Worm (Caenorhabditis elegans): ENCODE measurements around the gene F53A2.1.
A peak's percentile ranks its signal among the peaks of the same experiment; 100 is the strongest.
"Not testable (repeated sequence)": the region's sequence is repeated elsewhere in the genome, so short reads cannot be mapped to it uniquely, and the experiment has no call there.

Gene F53A2.1

ce11 chrIII:13298722-13299431, 25.8 kb downstream of the F53A2.1 start, which contains the start of gene pgm-2 (continued):
- TF ChIP-seq unc-62 (GFP tag; optimal IDR thresholded peaks at IDR 0.05): no peak

DNA sequence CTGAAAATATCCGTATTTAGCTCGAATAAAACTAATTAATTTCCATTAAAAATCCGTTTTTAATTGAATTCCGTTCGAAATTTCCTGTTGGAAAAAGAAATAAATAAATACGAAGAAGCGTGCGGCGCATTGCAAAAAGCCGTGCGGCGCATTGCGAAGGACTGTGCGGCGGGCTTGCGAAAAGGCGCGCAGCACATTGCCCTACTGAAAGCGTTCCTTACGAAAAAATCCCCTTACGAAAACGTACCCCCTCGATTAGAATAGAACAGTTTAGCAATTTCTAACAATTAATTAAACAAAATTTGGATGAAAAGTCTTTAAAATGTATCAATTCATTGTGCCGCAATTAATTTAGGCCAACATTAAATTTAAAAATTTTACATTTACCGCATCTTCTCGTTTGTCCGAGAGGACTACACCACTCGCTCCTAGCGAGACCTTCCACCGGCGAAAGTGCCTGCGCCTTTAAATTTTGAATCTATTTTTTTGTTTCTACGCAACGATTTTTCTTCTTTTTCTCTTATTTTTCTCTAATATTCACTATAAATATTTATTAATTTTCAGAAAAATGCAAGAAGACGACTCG, 28.3 kb downstream of the F53A2.1 start, which contains the start of gene npp-18:
Gene npp-18 (plus strand): TSS at position 565 of the 586 bp plus-strand sequence.
- 0 out of 2 replicates have a peak, but pooled peaks have one; percentile 26 for TF ChIP-seq ceh-40 (GFP tag; IDR thresholded peaks at IDR 0.05)
- TF ChIP-seq lin-26 (GFP tag; IDR thresholded peaks at IDR 0.05): peak; percentile 65
- TF ChIP-seq rcor-1 (GFP tag; IDR thresholded peaks at IDR 0.05): peak; percentile 48
- peak; percentile 83 for TF ChIP-seq K11D2.4 (GFP tag; IDR thresholded peaks at IDR 0.05)
- peak; percentile 55; the same call in 1 of the 2 replicates for TF ChIP-seq cebp-1 (GFP tag; IDR thresholded peaks at IDR 0.05)
- TF ChIP-seq cebp-1 (tag; optimal IDR thresholded peaks at IDR 0.05); snpc-4 (GFP tag; optimal IDR thresholded peaks at IDR 0.05): not testable (repeated sequence)
- peak; percentile 84 for TF ChIP-seq pbrm-1 (GFP tag; IDR thresholded peaks at IDR 0.05)
- TF ChIP-seq ceh-91 (GFP tag; IDR thresholded peaks at IDR 0.05): peak; percentile 54; the same call in 1 of the 2 replicates
- peak; percentile 86 for TF ChIP-seq F33H1.4 (GFP tag; IDR thresholded peaks at IDR 0.05)
- peak; percentile 43 for TF ChIP-seq efl-1 (GFP tag; optimal IDR thresholded peaks at IDR 0.05)
- 0 out of 2 replicates have a peak, but pooled peaks have one; percentile 5 for TF ChIP-seq hsf-1 (GFP tag; IDR thresholded peaks at IDR 0.05)
- 0 out of 2 replicates have a peak, but pooled peaks have one; percentile 20 for TF ChIP-seq bed-2 (GFP tag; IDR thresholded peaks at IDR 0.05)
- peak; percentile 78 for TF ChIP-seq ceh-100 (GFP tag; IDR thresholded peaks at IDR 0.05)
- TF ChIP-seq snpc-4 (tag; optimal IDR thresholded peaks at IDR 0.05): peak in 1 of 4 experiments; percentile 8
- 0 out of 2 replicates have a peak, but pooled peaks have one; percentile 30 for TF ChIP-seq egl-18 (GFP tag; IDR thresholded peaks at IDR 0.05)
- TF ChIP-seq ekl-4 (GFP tag; IDR thresholded peaks at IDR 0.05): peak; percentile 70
- peak; percentile 82 for TF ChIP-seq Y95B8A.8 (GFP tag; IDR thresholded peaks at IDR 0.05)
- TF ChIP-seq egl-44 (GFP tag; IDR thresholded peaks at IDR 0.05): 0 out of 2 replicates have a peak, but pooled peaks have one; percentile 36
- peak; percentile 71; the same call in 1 of the 2 replicates for TF ChIP-seq Y79H2A.3 (GFP tag; conservative IDR thresholded peaks at IDR 0.05)
- TF ChIP-seq nfyb-1 (GFP tag; IDR thresholded peaks at IDR 0.05): peak; percentile 82
- TF ChIP-seq madf-6 (GFP tag; IDR thresholded peaks at IDR 0.05): peak; percentile 66
- peak; percentile 75; the same call in 1 of the 2 replicates for TF ChIP-seq ztf-25 (GFP tag; IDR thresholded peaks at IDR 0.05)
- TF ChIP-seq mcd-1 (GFP tag; IDR thresholded peaks at IDR 0.05): peak; percentile 84
- peak in 1 of 2 experiments; percentile 10 for TF ChIP-seq let-607 (tag; optimal IDR thresholded peaks at IDR 0.05)
- 0 out of 2 replicates have a peak, but pooled peaks have one; percentile 31 for TF ChIP-seq let-526 (GFP tag; IDR thresholded peaks at IDR 0.05)
- peak; percentile 21 for TF ChIP-seq snpc-1.3 (tag; optimal IDR thresholded peaks at IDR 0.05; ENCODE audit: insufficient read depth)
- TF ChIP-seq lin-40 (tag; optimal IDR thresholded peaks at IDR 0.05): peak; percentile 49
- peak; percentile 99 for TF ChIP-seq C06A6.2 (GFP tag; conservative IDR thresholded peaks at IDR 0.05)
- TF ChIP-seq lin-35 (GFP tag; optimal IDR thresholded peaks at IDR 0.05): peak in 1 of 3 experiments; percentile 81
- TF ChIP-seq dox-1 (GFP tag; IDR thresholded peaks at IDR 0.05): peak; percentile 93
- TF ChIP-seq ztf-28 (GFP tag; IDR thresholded peaks at IDR 0.05): 0 out of 2 replicates have a peak, but pooled peaks have one; percentile 35
- peak; percentile 1 for TF ChIP-seq snpc-3.4 (tag; optimal IDR thresholded peaks at IDR 0.05)
- peak; percentile 44 for TF ChIP-seq D2030.7 (GFP tag; IDR thresholded peaks at IDR 0.05)
- TF ChIP-seq dpl-1 (GFP tag; optimal IDR thresholded peaks at IDR 0.05): peak; percentile 15
- 0 out of 2 replicates have a peak, but pooled peaks have one; percentile 35 for TF ChIP-seq B0019.2 (GFP tag; conservative IDR thresholded peaks at IDR 0.05)
- TF ChIP-seq hmg-1.2 (GFP tag; IDR thresholded peaks at IDR 0.05): peak; percentile 66
- TF ChIP-seq C17E4.6 (GFP tag; IDR thresholded peaks at IDR 0.05): 0 out of 2 replicates have a peak, but pooled peaks have one; percentile 9
- peak; percentile 88 for TF ChIP-seq Y53G8AR.9 (GFP tag; conservative IDR thresholded peaks at IDR 0.05)
- TF ChIP-seq lsl-1 (GFP tag; optimal IDR thresholded peaks at IDR 0.05): peak; percentile 15
- peak; percentile 79 for TF ChIP-seq Y67H2A.10 (GFP tag; conservative IDR thresholded peaks at IDR 0.05)
- TF ChIP-seq lin-54 (GFP tag; optimal IDR thresholded peaks at IDR 0.05): peak; percentile 59
